Worm (Caenorhabditis elegans) whole organism, midembryonic: ENCODE data around the gene C16C4.18.

Experiments used
- T22C8.4 ChIP-seq: fragments of 200-800 bp; sonication (Bioruptor generic); IDR thresholded peaks from 2 replicates; pipeline ENCODE4 v1.3.6; 2022; ENCODE audit warnings: missing genetic modification characterization, missing compliant biosample characterization
- flt-1 ChIP-seq: fragments of 200-800 bp; sonication (Bioruptor generic); IDR thresholded peaks from 2 replicates; pipeline ENCODE4 v1.3.6; 2022; ENCODE audit warnings: missing genetic modification characterization, missing compliant biosample characterization
- klf-2 ChIP-seq: fragments of 200-800 bp; sonication (Bioruptor generic); conservative IDR thresholded peaks from 2 replicates; pipeline ENCODE4 v1.3.6; 2022; ENCODE audit warnings: missing genetic modification reagents, missing genetic modification characterization, missing compliant biosample characterization
- med-1 ChIP-seq: sonication (generic microtip); optimal IDR thresholded peaks from 2 replicates; lab custom pipeline; 2017; ENCODE audit warnings: missing genetic modification characterization, mild to moderate bottlenecking, missing compliant biosample characterization, antibody characterized with exemption, missing genetic modification reagents; ENCODE audit not compliant: insufficient read depth
- ref-1 ChIP-seq: fragments of 200-800 bp; sonication (Bioruptor generic); conservative IDR thresholded peaks from 2 replicates; pipeline ENCODE4 v1.3.6; 2022; ENCODE audit warnings: missing genetic modification reagents, missing genetic modification characterization, missing compliant biosample characterization
- ztf-23 ChIP-seq: fragments of 200-800 bp; sonication (Bioruptor generic); IDR thresholded peaks from 2 replicates; pipeline ENCODE4 v1.3.6; 2022; ENCODE audit warnings: missing genetic modification reagents, missing genetic modification characterization, missing compliant biosample characterization
- ztf-29 ChIP-seq: fragments of 200-800 bp; sonication (Bioruptor generic); IDR thresholded peaks from 2 replicates; pipeline ENCODE4 v1.3.6; 2022; ENCODE audit warnings: missing genetic modification reagents, missing genetic modification characterization, missing compliant biosample characterization

ce11 chrII:1844552-1844951, 16.6 kb downstream of the C16C4.18 start:
- TF ChIP-seq med-1: no peak
- no peak for TF ChIP-seq ref-1 (GFP tag; lab: Robert Waterston, UW)
- TF ChIP-seq ztf-29 (GFP tag; lab: Robert Waterston, UW): no peak
- TF ChIP-seq ztf-23 (GFP tag; lab: Robert Waterston, UW): no peak
- TF ChIP-seq klf-2: no peak
- TF ChIP-seq flt-1 (GFP tag; lab: Robert Waterston, UW): no peak
- no peak for TF ChIP-seq T22C8.4 (GFP tag; lab: Robert Waterston, UW)
